Worm (Caenorhabditis elegans): Measurements from ENCODE around the gene lmd-3.

ce11 chrV:8435292-8435691 is 9.3 kb downstream of the lmd-3 start:
- TF ChIP-seq mml-1 (tag; optimal IDR thresholded peaks at IDR 0.05) (no peak), lin-15B (tag; optimal IDR thresholded peaks at IDR 0.05) (no peak), skn-1 (tag; optimal IDR thresholded peaks at IDR 0.05) (no peak), elt-1 (tag; optimal IDR thresholded peaks at IDR 0.05) (no peak), zag-1 (tag; optimal IDR thresholded peaks at IDR 0.05) (no peak)
